Fruit fly (Drosophila melanogaster) whole organism, embryonic: Measurements from ENCODE around the gene CG3457.
A peak's percentile ranks its signal among the peaks of the same experiment; 100 is the strongest.

Source experiments
- Asciz ChIP-seq: fragments of 200-800 bp; sonication (Bioruptor generic); optimal IDR thresholded peaks from 2 replicates; lab custom pipeline; 2017; ENCODE audit warnings: missing biosample characterization, mild to moderate bottlenecking, missing genetic modification characterization, missing genetic modification reagents
- Bteb2 ChIP-seq: fragments of 200-800 bp; sonication (Bioruptor generic); optimal IDR thresholded peaks from 2 replicates; lab custom pipeline; 2016; ENCODE audit warnings: missing biosample characterization, missing genetic modification characterization
- CG10209 ChIP-seq: fragments of 200-800 bp; sonication (Bioruptor generic); optimal IDR thresholded peaks from 3 replicates; lab custom pipeline; 2017; ENCODE audit warnings: missing biosample characterization, mild to moderate bottlenecking, missing genetic modification characterization, missing genetic modification reagents
- CG10267 ChIP-seq: fragments of 200-800 bp; sonication (Bioruptor generic); optimal IDR thresholded peaks from 2 replicates; lab custom pipeline; 2018; ENCODE audit warnings: missing biosample characterization, mild to moderate bottlenecking, missing genetic modification characterization, moderate library complexity
- CG10462 ChIP-seq: fragments of 200-800 bp; sonication (Bioruptor generic); optimal IDR thresholded peaks from 2 replicates; lab custom pipeline; 2016; ENCODE audit warnings: missing biosample characterization, missing genetic modification characterization
- CG11695 ChIP-seq: fragments of 200-800 bp; sonication (Bioruptor generic); IDR thresholded peaks from 3 replicates; pipeline ENCODE4 v1.3.6; 2022; ENCODE audit warnings: missing biosample characterization, missing genetic modification characterization
- CG12236 ChIP-seq: fragments of 200-800 bp; sonication (Bioruptor generic); optimal IDR thresholded peaks from 2 replicates; lab custom pipeline; 2016; ENCODE audit warnings: missing biosample characterization, missing genetic modification characterization
- CG14441 ChIP-seq: fragments of 200-800 bp; sonication (Bioruptor generic); IDR thresholded peaks from 2 replicates; pipeline ENCODE4 v1.3.6; 2022; ENCODE audit warnings: missing biosample characterization, missing genetic modification characterization
- CG14860 ChIP-seq: fragments of 200-800 bp; sonication (Bioruptor generic); IDR thresholded peaks from 3 replicates; pipeline ENCODE4 v1.3.6; 2022; ENCODE audit warnings: missing biosample characterization, missing genetic modification characterization; ENCODE audit not compliant: partially characterized antibody
- CG14965 ChIP-seq: fragments of 200-800 bp; sonication (Bioruptor generic); optimal IDR thresholded peaks from 2 replicates; lab custom pipeline; 2016; ENCODE audit warnings: missing biosample characterization, missing genetic modification characterization, borderline replicate concordance
- CG15479 ChIP-seq: fragments of 200-800 bp; sonication (Bioruptor generic); optimal IDR thresholded peaks from 3 replicates; lab custom pipeline; 2019; ENCODE audit warnings: missing biosample characterization, mild to moderate bottlenecking, missing genetic modification characterization, moderate library complexity
- CG18011 ChIP-seq: fragments of 200-800 bp; sonication (Bioruptor generic); optimal IDR thresholded peaks from 2 replicates; lab custom pipeline; 2017; ENCODE audit warnings: missing biosample characterization, missing genetic modification characterization, mild to moderate bottlenecking, moderate library complexity, missing genotype
- CG2712 ChIP-seq: fragments of 200-800 bp; optimal IDR thresholded peaks from 3 replicates; lab custom pipeline; 2019; ENCODE audit warnings: missing biosample characterization, mild to moderate bottlenecking, missing genetic modification characterization, moderate library complexity
- CG3726 ChIP-seq: fragments of 200-800 bp; sonication (Bioruptor generic); IDR thresholded peaks from 3 replicates; pipeline ENCODE4, ENCODE4 v1.3.6; 2022; ENCODE audit warnings: missing biosample characterization, missing genetic modification characterization
- CG3847 ChIP-seq: fragments of 200-800 bp; sonication (Bioruptor generic); IDR thresholded peaks from 2 replicates; pipeline ENCODE4 v1.3.6; 2022; ENCODE audit warnings: missing biosample characterization, missing genetic modification characterization
- CG3995 ChIP-seq: fragments of 200-800 bp; sonication (Bioruptor generic); optimal IDR thresholded peaks from 3 replicates; lab custom pipeline; 2016; ENCODE audit warnings: missing biosample characterization, missing genetic modification characterization
- CG4820 ChIP-seq: fragments of 200-800 bp; sonication (Bioruptor generic); optimal IDR thresholded peaks from 3 replicates; lab custom pipeline; 2016; ENCODE audit warnings: missing biosample characterization, missing genetic modification characterization
- CG6272 ChIP-seq: fragments of 200-800 bp; sonication (Bioruptor generic); IDR thresholded peaks from 2 replicates; pipeline ENCODE4 v1.3.6; 2022; ENCODE audit warnings: missing biosample characterization, missing genetic modification characterization
- CG7357 ChIP-seq: fragments of 200-800 bp; sonication (Bioruptor generic); IDR thresholded peaks from 3 replicates; pipeline ENCODE4 v1.3.6; 2022; ENCODE audit warnings: missing biosample characterization, missing genetic modification characterization
- CG7839 ChIP-seq: fragments of 200-800 bp; sonication (Bioruptor generic); optimal IDR thresholded peaks from 3 replicates; lab custom pipeline; 2018; ENCODE audit warnings: missing biosample characterization, mild to moderate bottlenecking, missing genetic modification characterization, moderate library complexity
- CG7963 ChIP-seq: fragments of 200-800 bp; sonication (Bioruptor generic); IDR thresholded peaks from 3 replicates; pipeline ENCODE4 v1.3.6; 2022; ENCODE audit warnings: missing biosample characterization, missing genetic modification characterization; ENCODE audit not compliant: partially characterized antibody
- CG8924 ChIP-seq: fragments of 200-800 bp; optimal IDR thresholded peaks from 3 replicates; lab custom pipeline; 2019; ENCODE audit warnings: missing biosample characterization, mild to moderate bottlenecking, missing genetic modification characterization, moderate library complexity
- CG9797 ChIP-seq: fragments of 200-800 bp; sonication (Bioruptor generic); optimal IDR thresholded peaks from 3 replicates; lab custom pipeline; 2018; ENCODE audit warnings: missing biosample characterization, mild to moderate bottlenecking, missing genetic modification characterization
- Camta ChIP-seq: fragments of 200-800 bp; sonication (Bioruptor generic); optimal IDR thresholded peaks from 2 replicates; lab custom pipeline; 2016; ENCODE audit warnings: missing biosample characterization, missing genetic modification characterization
- D19B ChIP-seq: fragments of 200-800 bp; sonication (Bioruptor generic); optimal IDR thresholded peaks from 2 replicates; lab custom pipeline; 2017; ENCODE audit warnings: missing biosample characterization, mild to moderate bottlenecking, missing genetic modification characterization
- Fer1 ChIP-seq: fragments of 200-800 bp; sonication (Bioruptor generic); optimal IDR thresholded peaks from 2 replicates; lab custom pipeline; 2017; ENCODE audit warnings: missing biosample characterization, mild to moderate bottlenecking, missing genetic modification characterization
- H15 ChIP-seq: fragments of 200-800 bp; sonication (Bioruptor generic); IDR thresholded peaks from 3 replicates; pipeline ENCODE4 v1.3.6; 2022; ENCODE audit warnings: missing biosample characterization, missing genetic modification characterization
- Hmr ChIP-seq: fragments of 200-800 bp; sonication (Bioruptor generic); optimal IDR thresholded peaks from 3 replicates; lab custom pipeline; 2017; ENCODE audit warnings: mild to moderate bottlenecking, missing biosample characterization, missing genetic modification reagents, missing genetic modification characterization
- Hr51 ChIP-seq, 2 experiments: fragments of 200-800 bp; sonication (Bioruptor generic); optimal IDR thresholded peaks; 2 replicates in 1 of 2; 3 replicates in 1 of 2; lab custom pipeline; 2016 to 2018; ENCODE audit warnings: missing biosample characterization in 2 of 2, missing genetic modification characterization in 2 of 2, mild to moderate bottlenecking in 1 of 2, moderate library complexity in 1 of 2
- Meics ChIP-seq: fragments of 200-800 bp; sonication (Bioruptor generic); optimal IDR thresholded peaks from 2 replicates; lab custom pipeline; 2017; ENCODE audit warnings: missing biosample characterization, mild to moderate bottlenecking, missing genetic modification characterization
- Sry-δ ChIP-seq: fragments of 200-800 bp; sonication (Bioruptor generic); optimal IDR thresholded peaks from 2 replicates; lab custom pipeline; 2016; ENCODE audit warnings: missing biosample characterization, missing genetic modification characterization
- Stat92E ChIP-seq, 3 experiments: fragments of >200 bp in 2 of 3; fragments of 200-800 bp in 1 of 3; sonication (Bioruptor generic) in 1 of 3; optimal IDR thresholded peaks; 2 replicates each; lab custom pipeline; 2017 to 2019; ENCODE audit warnings: missing biosample characterization in 3 of 3, missing genetic modification characterization in 3 of 3, mild to moderate bottlenecking in 1 of 3, moderate library complexity in 1 of 3
- ato ChIP-seq: fragments of 200-800 bp; sonication (Bioruptor generic); IDR thresholded peaks from 2 replicates; pipeline ENCODE4 v1.3.6; 2022; ENCODE audit warnings: missing biosample characterization, missing genetic modification characterization; ENCODE audit not compliant: partially characterized antibody
- cad ChIP-seq: fragments of >200 bp; optimal IDR thresholded peaks from 2 replicates; lab custom pipeline; 2017; ENCODE audit warnings: missing biosample characterization, missing genetic modification characterization
- crc ChIP-seq: fragments of 200-800 bp; sonication (Bioruptor generic); optimal IDR thresholded peaks from 2 replicates; lab custom pipeline; 2016; ENCODE audit warnings: missing biosample characterization, missing genetic modification characterization
- crol ChIP-seq: fragments of 200-800 bp; sonication (Bioruptor generic); IDR thresholded peaks from 2 replicates; pipeline ENCODE4 v1.3.6; 2022; ENCODE audit warnings: missing biosample characterization, missing genetic modification characterization
- dan ChIP-seq: fragments of 200-800 bp; sonication (Bioruptor generic); IDR thresholded peaks from 2 replicates; pipeline ENCODE4 v1.3.6; 2022; ENCODE audit warnings: missing biosample characterization, missing genetic modification characterization
- exex ChIP-seq: fragments of 200-800 bp; sonication (Bioruptor generic); optimal IDR thresholded peaks from 4 replicates; lab custom pipeline; 2018; ENCODE audit warnings: missing biosample characterization, mild to moderate bottlenecking, missing genetic modification characterization, moderate library complexity
- fd3F ChIP-seq: fragments of 200-800 bp; sonication (Bioruptor generic); optimal IDR thresholded peaks from 2 replicates; lab custom pipeline; 2018; ENCODE audit warnings: missing biosample characterization, mild to moderate bottlenecking, missing genetic modification characterization, moderate library complexity
- fu2 ChIP-seq: fragments of 200-800 bp; sonication (Bioruptor generic); optimal IDR thresholded peaks from 2 replicates; lab custom pipeline; 2016; ENCODE audit warnings: missing biosample characterization, missing genetic modification characterization
- gcm ChIP-seq: fragments of 200-800 bp; sonication (Bioruptor generic); optimal IDR thresholded peaks from 2 replicates; lab custom pipeline; 2019; ENCODE audit warnings: missing biosample characterization, mild to moderate bottlenecking, missing genetic modification characterization, moderate library complexity
- hkb ChIP-seq, 2 experiments: fragments of 200-800 bp in 1 of 2; fragments of >200 bp in 1 of 2; sonication (Bioruptor generic) in 1 of 2; IDR thresholded peaks in 1 of 2; optimal IDR thresholded peaks in 1 of 2; 2 replicates each; pipeline versions ENCODE4 v1.3.6 to Lab custom; 2017 to 2022; ENCODE audit warnings: missing biosample characterization in 1 of 2, missing genetic modification characterization in 1 of 2
- jumu ChIP-seq: fragments of 200-800 bp; sonication (Bioruptor generic); optimal IDR thresholded peaks from 3 replicates; lab custom pipeline; 2016; ENCODE audit warnings: missing biosample characterization, missing genetic modification characterization
- onecut ChIP-seq: fragments of 200-800 bp; sonication (Bioruptor generic); IDR thresholded peaks from 2 replicates; pipeline ENCODE4 v1.3.6; 2022; ENCODE audit warnings: missing biosample characterization, missing genetic modification characterization
- otp ChIP-seq: fragments of 200-800 bp; sonication (Bioruptor generic); IDR thresholded peaks from 3 replicates; pipeline ENCODE4, ENCODE4 v1.3.6; 2022; ENCODE audit warnings: missing biosample characterization, missing genetic modification characterization
- run ChIP-seq: fragments of 200-800 bp; sonication (Bioruptor generic); optimal IDR thresholded peaks from 3 replicates; lab custom pipeline; 2018; ENCODE audit warnings: missing biosample characterization, mild to moderate bottlenecking, missing genetic modification characterization
- tio ChIP-seq: fragments of 200-800 bp; sonication (Bioruptor generic); optimal IDR thresholded peaks from 2 replicates; lab custom pipeline; 2017; ENCODE audit warnings: missing biosample characterization, missing genetic modification characterization, inconsistent platforms
- trem ChIP-seq: fragments of 200-800 bp; optimal IDR thresholded peaks from 3 replicates; lab custom pipeline; 2019; ENCODE audit warnings: missing biosample characterization, mild to moderate bottlenecking, missing genetic modification characterization, moderate library complexity
- tx ChIP-seq: fragments of 200-800 bp; sonication (Bioruptor generic); optimal IDR thresholded peaks from 2 replicates; lab custom pipeline; 2016; ENCODE audit warnings: missing biosample characterization, missing genetic modification characterization
- vfl ChIP-seq: fragments of 200-800 bp; sonication (Bioruptor generic); optimal IDR thresholded peaks from 2 replicates; lab custom pipeline; 2016; ENCODE audit warnings: missing biosample characterization, missing genetic modification characterization

CG3457 gene

dm6 chrX:2158668-2159163 is 28.9 kb upstream of the CG3457 start, which contains the start of gene wapl (continued):
- TF ChIP-seq Hr51 (GFP tag; optimal IDR thresholded peaks at IDR 0.05; lab: Kevin White, UChicago) (peak in 1 of 2 experiments; percentile 45), CG7839 (tag; lab: Kevin White, UChicago) (no peak), Bteb2 (no peak), Sry-δ (GFP tag; lab: Kevin White, UChicago) (peak; percentile 99), CG10462 (GFP tag; lab: Kevin White, UChicago) (no peak), H15 (no peak), hkb (optimal IDR thresholded peaks at IDR 0.05; lab: Kevin White, UChicago) (no peak), hkb (GFP tag; IDR thresholded peaks at IDR 0.05; lab: Robert Waterston, UW) (no peak), CG4820 (GFP tag; lab: Kevin White, UChicago) (no peak), crc (no peak), Stat92E (GFP tag; optimal IDR thresholded peaks at IDR 0.05; lab: Kevin White, UChicago) (peak in 1 of 3 experiments; percentile 8), cad (GFP tag; lab: Kevin White, UChicago) (no peak), CG9797 (GFP tag; lab: Kevin White, UChicago) (peak; percentile 85), jumu (GFP tag; lab: Kevin White, UChicago) (peak; percentile 25), CG7357 (GFP tag; lab: Robert Waterston, UW) (no peak), Camta (GFP tag; lab: Kevin White, UChicago) (no peak), Asciz (GFP tag; lab: Kevin White, UChicago) (no peak), ato (GFP tag; lab: Robert Waterston, UW) (peak; percentile 93), CG2712 (tag; lab: Kevin White, UChicago) (peak; percentile 54), Hmr (GFP tag; lab: Kevin White, UChicago) (peak; percentile 53), CG10209 (GFP tag; lab: Kevin White, UChicago) (no peak), CG8924 (tag; lab: Kevin White, UChicago) (no peak), Fer1 (GFP tag; lab: Kevin White, UChicago) (peak; percentile 19), CG3726 (GFP tag; lab: Robert Waterston, UW) (no peak), CG10267 (peak; percentile 56), trem (tag; lab: Kevin White, UChicago) (peak; percentile 75), CG6272 (GFP tag; lab: Robert Waterston, UW) (peak; percentile 33; the same call in 1 of the 2 replicates), fu2 (GFP tag; lab: Kevin White, UChicago) (peak; percentile 26), CG14965 (GFP tag; lab: Kevin White, UChicago) (no peak), tx (no peak), CG3995 (GFP tag; lab: Kevin White, UChicago) (peak; percentile 58), tio (no peak), crol (GFP tag; lab: Robert Waterston, UW) (no peak), D19B (no peak), fd3F (GFP tag; lab: Kevin White, UChicago) (no peak), Meics (GFP tag; lab: Kevin White, UChicago) (no peak), otp (GFP tag; lab: Robert Waterston, UW) (no peak), CG18011 (no peak), dan (GFP tag; lab: Robert Waterston, UW) (no peak), vfl (GFP tag; lab: Kevin White, UChicago) (peak; percentile 26), CG11695 (GFP tag; lab: Robert Waterston, UW) (0 out of 3 replicates have a peak, but pooled peaks have one; percentile 23), run (no peak), CG15479 (GFP tag; lab: Kevin White, UChicago) (peak; percentile 51), CG14860 (peak; percentile 87), onecut (GFP tag; lab: Robert Waterston, UW) (no peak), gcm (GFP tag; lab: Kevin White, UChicago) (no peak), CG14441 (GFP tag; lab: Robert Waterston, UW) (no peak), exex (tag; lab: Kevin White, UChicago) (no peak), CG12236 (GFP tag; lab: Kevin White, UChicago) (no peak), CG3847 (GFP tag; lab: Robert Waterston, UW) (peak; percentile 61), CG7963 (GFP tag; lab: Robert Waterston, UW) (peak; percentile 92)
